Fruit fly (Drosophila melanogaster) whole organism, embryonic: ENCODE data around the gene mthl6.

Experiments used
- Ada2b ChIP-seq: fragments of 200-800 bp; sonication (Bioruptor generic); IDR thresholded peaks from 2 replicates; pipeline ENCODE4 v1.3.6; 2022; ENCODE audit warnings: missing biosample characterization, missing genetic modification characterization
- BEAF-32 ChIP-seq: fragments of 200-800 bp; sonication (Bioruptor generic); optimal IDR thresholded peaks from 3 replicates; lab custom pipeline; 2017; ENCODE audit warnings: missing biosample characterization, missing genetic modification characterization, mild to moderate bottlenecking, moderate library complexity, missing genetic modification reagents
- CG10209 ChIP-seq: fragments of 200-800 bp; sonication (Bioruptor generic); optimal IDR thresholded peaks from 3 replicates; lab custom pipeline; 2017; ENCODE audit warnings: missing biosample characterization, mild to moderate bottlenecking, missing genetic modification characterization, missing genetic modification reagents
- CG11504 ChIP-seq: fragments of 200-800 bp; sonication (Bioruptor generic); optimal IDR thresholded peaks from 3 replicates; lab custom pipeline; 2019; ENCODE audit warnings: missing biosample characterization, mild to moderate bottlenecking, missing genetic modification characterization, moderate library complexity
- CG13424 ChIP-seq: fragments of 200-800 bp; sonication (Bioruptor generic); optimal IDR thresholded peaks from 2 replicates; lab custom pipeline; 2019; ENCODE audit warnings: missing biosample characterization, mild to moderate bottlenecking, missing genetic modification characterization, moderate library complexity
- CG14014 ChIP-seq: fragments of 200-800 bp; sonication (Bioruptor generic); IDR thresholded peaks from 2 replicates; pipeline ENCODE4 v1.3.6; 2022; ENCODE audit warnings: missing biosample characterization, missing genetic modification characterization
- CG1602 ChIP-seq: fragments of 200-800 bp; sonication (Bioruptor generic); optimal IDR thresholded peaks from 3 replicates; lab custom pipeline; 2016; ENCODE audit warnings: missing biosample characterization, missing genetic modification characterization
- CG17385 ChIP-seq: fragments of 200-800 bp; sonication (Bioruptor generic); optimal IDR thresholded peaks from 3 replicates; lab custom pipeline; 2018; ENCODE audit warnings: missing biosample characterization, mild to moderate bottlenecking, missing genetic modification characterization
- CG18262 ChIP-seq: fragments of 200-800 bp; optimal IDR thresholded peaks from 3 replicates; lab custom pipeline; 2019; ENCODE audit warnings: missing biosample characterization, mild to moderate bottlenecking, missing genetic modification characterization, moderate library complexity
- CG2712 ChIP-seq: fragments of 200-800 bp; optimal IDR thresholded peaks from 3 replicates; lab custom pipeline; 2019; ENCODE audit warnings: missing biosample characterization, mild to moderate bottlenecking, missing genetic modification characterization, moderate library complexity
- CG30403 ChIP-seq: fragments of 200-800 bp; sonication (Bioruptor generic); optimal IDR thresholded peaks from 3 replicates; lab custom pipeline; 2016; ENCODE audit warnings: missing biosample characterization, missing genetic modification characterization
- CG30431 ChIP-seq: fragments of 200-800 bp; sonication (Bioruptor generic); optimal IDR thresholded peaks from 2 replicates; lab custom pipeline; 2017; ENCODE audit warnings: missing biosample characterization, missing genetic modification characterization
- CG34422 ChIP-seq: fragments of 200-800 bp; sonication (Bioruptor generic); IDR thresholded peaks from 3 replicates; pipeline ENCODE4 v1.3.6; 2022; ENCODE audit warnings: missing biosample characterization, missing genetic modification characterization
- CG4404 ChIP-seq: fragments of 200-800 bp; sonication (Bioruptor generic); IDR thresholded peaks from 2 replicates; pipeline ENCODE4 v1.3.6; 2022; ENCODE audit warnings: missing biosample characterization, missing genetic modification characterization
- CG4730 ChIP-seq: fragments of 200-800 bp; sonication (Bioruptor generic); IDR thresholded peaks from 2 replicates; pipeline ENCODE4 v1.3.6; 2022; ENCODE audit warnings: missing biosample characterization, missing genetic modification characterization
- CG6689 ChIP-seq: fragments of 200-800 bp; sonication (Bioruptor generic); IDR thresholded peaks from 2 replicates; pipeline ENCODE4 v1.3.6; 2022; ENCODE audit warnings: missing biosample characterization, missing genetic modification characterization
- D ChIP-seq, 2 experiments: fragments of 200-800 bp in 1 of 2; fragments of >200 bp in 1 of 2; sonication (Bioruptor generic) in 1 of 2; optimal IDR thresholded peaks; 2 replicates in 1 of 2; 3 replicates in 1 of 2; lab custom pipeline; 2017; ENCODE audit warnings: mild to moderate bottlenecking in 1 of 2, missing biosample characterization in 1 of 2, missing genetic modification characterization in 1 of 2, missing genetic modification reagents in 1 of 2
- Doc2 ChIP-seq: fragments of 200-800 bp; sonication (Bioruptor generic); IDR thresholded peaks from 2 replicates; pipeline ENCODE4 v1.3.6; 2022; ENCODE audit warnings: missing biosample characterization, missing genetic modification characterization
- Fer1 ChIP-seq: fragments of 200-800 bp; sonication (Bioruptor generic); optimal IDR thresholded peaks from 2 replicates; lab custom pipeline; 2017; ENCODE audit warnings: missing biosample characterization, mild to moderate bottlenecking, missing genetic modification characterization
- Hand ChIP-seq: fragments of 200-800 bp; sonication (Bioruptor generic); optimal IDR thresholded peaks from 2 replicates; lab custom pipeline; 2017; ENCODE audit warnings: mild to moderate bottlenecking, missing biosample characterization, missing genetic modification reagents, missing genetic modification characterization
- Med ChIP-seq: fragments of 200-800 bp; sonication (Bioruptor generic); peaks from one replicate; lab custom pipeline; 2016; ENCODE audit warnings: missing biosample characterization, missing genetic modification characterization, mild to moderate bottlenecking, inconsistent platforms, moderate library complexity
- NK7.1 ChIP-seq: fragments of 200-800 bp; sonication (Bioruptor generic); optimal IDR thresholded peaks from 3 replicates; lab custom pipeline; 2016; ENCODE audit warnings: missing biosample characterization, missing genetic modification characterization
- Nf-YA ChIP-seq: fragments of 200-800 bp; sonication (Bioruptor generic); IDR thresholded peaks from 2 replicates; pipeline ENCODE4 v1.3.6; 2022; ENCODE audit warnings: missing biosample characterization, missing genetic modification characterization
- Oaz ChIP-seq: fragments of 200-800 bp; sonication (Bioruptor generic); IDR thresholded peaks from 2 replicates; pipeline ENCODE4 v1.3.6; 2022; ENCODE audit warnings: missing biosample characterization, missing genetic modification characterization
- Rfx ChIP-seq: fragments of 200-800 bp; sonication (Bioruptor generic); IDR thresholded peaks from 2 replicates; pipeline ENCODE4 v1.3.6; 2022; ENCODE audit warnings: missing biosample characterization, missing genetic modification characterization
- Sox102F ChIP-seq: fragments of 200-800 bp; sonication (Bioruptor generic); optimal IDR thresholded peaks from 2 replicates; lab custom pipeline; 2018; ENCODE audit warnings: missing biosample characterization, mild to moderate bottlenecking, missing genetic modification characterization, moderate library complexity
- Spps ChIP-seq: fragments of 200-800 bp; sonication (Bioruptor generic); optimal IDR thresholded peaks from 2 replicates; lab custom pipeline; 2018; ENCODE audit warnings: missing biosample characterization, mild to moderate bottlenecking, missing genetic modification characterization
- Ssrp ChIP-seq: fragments of 200-800 bp; sonication (Bioruptor generic); optimal IDR thresholded peaks from 2 replicates; lab custom pipeline; 2018; ENCODE audit warnings: missing biosample characterization, mild to moderate bottlenecking, missing genetic modification characterization, moderate library complexity
- Xbp1 ChIP-seq: fragments of 200-800 bp; sonication (Bioruptor generic); optimal IDR thresholded peaks from 3 replicates; lab custom pipeline; 2016; ENCODE audit warnings: missing biosample characterization, mild to moderate bottlenecking, missing genetic modification characterization
- abd-A ChIP-seq: fragments of 200-800 bp; sonication (Bioruptor generic); optimal IDR thresholded peaks from 3 replicates; lab custom pipeline; 2019; ENCODE audit warnings: missing biosample characterization, mild to moderate bottlenecking, missing genetic modification characterization, moderate library complexity
- bsh ChIP-seq, 2 experiments: fragments of 200-800 bp; sonication (Bioruptor generic); optimal IDR thresholded peaks; 2 replicates each; lab custom pipeline; 2017 to 2018; ENCODE audit warnings: mild to moderate bottlenecking in 2 of 2, missing biosample characterization in 2 of 2, missing genetic modification characterization in 2 of 2, moderate library complexity in 1 of 2
- esg ChIP-seq: fragments of 200-800 bp; sonication (Bioruptor generic); conservative IDR thresholded peaks from 2 replicates; pipeline ENCODE4 v1.3.6; 2022; ENCODE audit warnings: missing biosample characterization, missing genetic modification characterization
- ewg ChIP-seq: fragments of 200-800 bp; sonication (Bioruptor generic); optimal IDR thresholded peaks from 3 replicates; lab custom pipeline; 2017; ENCODE audit warnings: mild to moderate bottlenecking, missing biosample characterization, missing genetic modification reagents, missing genetic modification characterization
- fd96Cb ChIP-seq: fragments of 200-800 bp; sonication (Bioruptor generic); optimal IDR thresholded peaks from 2 replicates; lab custom pipeline; 2018; ENCODE audit warnings: missing biosample characterization, mild to moderate bottlenecking, missing genetic modification characterization, moderate library complexity
- gem ChIP-seq: fragments of 200-800 bp; sonication (Bioruptor generic); optimal IDR thresholded peaks from 2 replicates; lab custom pipeline; 2019; ENCODE audit warnings: missing biosample characterization, mild to moderate bottlenecking, missing genetic modification characterization, moderate library complexity
- gro ChIP-seq: fragments of 200-800 bp; sonication (Bioruptor generic); optimal IDR thresholded peaks from 2 replicates; lab custom pipeline; 2016; ENCODE audit warnings: missing biosample characterization, missing genetic modification characterization
- ken ChIP-seq: fragments of 200-800 bp; sonication (Bioruptor generic); IDR thresholded peaks from 3 replicates; pipeline ENCODE4 v1.3.6; 2022; ENCODE audit warnings: missing biosample characterization, missing genetic modification characterization
- lmd ChIP-seq: fragments of 200-800 bp; sonication (Bioruptor generic); IDR thresholded peaks from 2 replicates; pipeline ENCODE4 v1.3.6; 2022; ENCODE audit warnings: missing biosample characterization, missing genetic modification characterization
- lola ChIP-seq, 3 experiments: fragments of >200 bp in 2 of 3; fragments of 200-800 bp in 1 of 3; sonication (Bioruptor generic) in 1 of 3; optimal IDR thresholded peaks; 2 replicates each; lab custom pipeline; 2017 to 2019; ENCODE audit warnings: missing biosample characterization in 3 of 3, missing genetic modification characterization in 3 of 3, mild to moderate bottlenecking in 1 of 3, moderate library complexity in 1 of 3
- nerfin-1 ChIP-seq: fragments of 200-800 bp; sonication (Bioruptor generic); optimal IDR thresholded peaks from 3 replicates; lab custom pipeline; 2019; ENCODE audit warnings: missing biosample characterization, mild to moderate bottlenecking, missing genetic modification characterization, moderate library complexity
- otp ChIP-seq: fragments of 200-800 bp; sonication (Bioruptor generic); IDR thresholded peaks from 3 replicates; pipeline ENCODE4, ENCODE4 v1.3.6; 2022; ENCODE audit warnings: missing biosample characterization, missing genetic modification characterization
- pnt ChIP-seq: fragments of 200-800 bp; sonication (Bioruptor generic); optimal IDR thresholded peaks from 3 replicates; lab custom pipeline; 2016; ENCODE audit warnings: missing biosample characterization, missing genetic modification characterization
- sens ChIP-seq: fragments of 200-800 bp; sonication (Bioruptor generic); peaks from one replicate; lab custom pipeline; 2016; ENCODE audit warnings: missing biosample characterization, missing genetic modification characterization
- slbo ChIP-seq: fragments of 200-800 bp; sonication (Bioruptor generic); IDR thresholded peaks from 2 replicates; pipeline ENCODE4 v1.3.6; 2022; ENCODE audit warnings: missing biosample characterization, missing genetic modification characterization
- so ChIP-seq: fragments of 200-800 bp; sonication (Bioruptor generic); IDR thresholded peaks from 3 replicates; pipeline ENCODE4 v1.3.6; 2022; ENCODE audit warnings: missing biosample characterization, missing genetic modification characterization
- ttk ChIP-seq: fragments of 200-800 bp; sonication (Bioruptor generic); IDR thresholded peaks from 2 replicates; pipeline ENCODE4 v2.1.2; 2022; ENCODE audit warnings: missing biosample characterization, missing genetic modification characterization
- vvl ChIP-seq: fragments of 200-800 bp; sonication (Bioruptor generic); IDR thresholded peaks from 2 replicates; pipeline ENCODE4 v1.3.6; 2022; ENCODE audit warnings: missing biosample characterization, missing genetic modification characterization
- zfh1 ChIP-seq: fragments of 200-800 bp; sonication (Bioruptor generic); IDR thresholded peaks from 3 replicates; pipeline ENCODE4 v1.3.6; 2022; ENCODE audit warnings: missing biosample characterization, missing genetic modification characterization

The mthl6 gene

DNA sequence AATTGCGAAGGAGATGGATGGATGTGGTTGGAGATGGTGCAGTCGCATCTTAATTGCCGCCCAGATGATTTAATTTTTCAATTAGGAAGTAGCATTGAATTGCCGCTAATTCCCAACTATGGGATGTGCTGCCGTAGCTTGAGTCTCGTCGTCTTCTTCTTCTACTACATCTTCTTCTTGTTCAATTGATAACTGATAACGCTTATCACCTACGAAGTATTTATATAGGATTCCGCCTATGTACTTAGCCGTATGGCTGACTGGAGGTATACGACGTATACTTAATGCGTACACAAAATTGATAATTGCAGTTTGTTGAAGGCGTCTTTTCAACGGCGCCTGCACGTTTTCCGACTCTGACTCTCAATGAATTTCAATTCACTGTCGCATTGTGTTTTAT lies 34.9 kb downstream of the mthl6 start:
- no peak for TF ChIP-seq NK7.1
- TF ChIP-seq CG17385 (GFP tag; lab: Kevin White, UChicago): peak; percentile 53

DNA sequence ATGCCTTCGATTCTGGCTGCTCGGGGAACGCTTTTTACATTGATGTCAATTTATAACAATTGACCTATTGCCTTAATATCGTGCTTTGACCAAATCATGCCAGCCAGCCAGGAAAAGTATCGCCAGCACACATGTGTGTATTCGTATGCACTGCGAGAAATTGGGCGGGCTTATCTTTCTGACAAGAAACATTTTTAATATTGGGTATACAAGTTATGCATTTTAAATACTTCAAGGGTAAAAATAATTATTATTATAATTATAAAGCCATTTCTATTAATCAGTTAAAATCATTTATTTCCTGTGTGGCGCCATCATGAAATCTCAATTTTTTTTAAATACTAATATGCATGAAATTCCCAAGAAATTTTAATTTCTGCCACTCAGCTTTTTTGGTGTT lies 36.1 kb downstream of the mthl6 start:
- no peak for TF ChIP-seq D (optimal IDR thresholded peaks at IDR 0.05; lab: Kevin White, UChicago)
- peak; percentile 32 for TF ChIP-seq D (GFP tag; optimal IDR thresholded peaks at IDR 0.05; lab: Kevin White, UChicago)
- TF ChIP-seq Spps (tag; lab: Kevin White, UChicago): peak; percentile 11
- TF ChIP-seq ewg (GFP tag; lab: Kevin White, UChicago): peak; percentile 9
- TF ChIP-seq sens (GFP tag; lab: Kevin White, UChicago): peak; percentile 39
- TF ChIP-seq so (GFP tag; lab: Robert Waterston, UW): no peak
- TF ChIP-seq CG18262 (tag; lab: Kevin White, UChicago): peak; percentile 32
- TF ChIP-seq Sox102F: no peak
- TF ChIP-seq ken (GFP tag; lab: Robert Waterston, UW): no peak
- TF ChIP-seq lmd (GFP tag; lab: Robert Waterston, UW): peak; percentile 37
- no peak for TF ChIP-seq Oaz (GFP tag; lab: Robert Waterston, UW)
- TF ChIP-seq CG13424: peak; percentile 40
- no peak for TF ChIP-seq Hand
- TF ChIP-seq otp (GFP tag; lab: Robert Waterston, UW): 0 out of 3 replicates have a peak, but pooled peaks have one; percentile 20
- 0 out of 2 replicates have a peak, but pooled peaks have one; percentile 15 for TF ChIP-seq ttk (GFP tag; lab: Robert Waterston, UW)
- peak; percentile 31 for TF ChIP-seq CG30431 (GFP tag; lab: Kevin White, UChicago)
- TF ChIP-seq CG1602 (GFP tag; lab: Kevin White, UChicago): peak; percentile 32
- TF ChIP-seq CG4730 (GFP tag; lab: Robert Waterston, UW): 0 out of 2 replicates have a peak, but pooled peaks have one; percentile 17
- peak in 1 of 2 experiments; percentile 69 for TF ChIP-seq bsh (GFP tag; optimal IDR thresholded peaks at IDR 0.05; lab: Kevin White, UChicago)
- TF ChIP-seq CG30403 (GFP tag; lab: Kevin White, UChicago): peak; percentile 22
- no peak for TF ChIP-seq gem (tag; lab: Kevin White, UChicago)
- TF ChIP-seq fd96Cb (tag; lab: Kevin White, UChicago): peak; percentile 63
- 0 out of 2 replicates have a peak, but pooled peaks have one; percentile 10 for TF ChIP-seq Ada2b (GFP tag; lab: Robert Waterston, UW)
- TF ChIP-seq zfh1: peak; percentile 58; the same call in 1 of the 3 replicates
- TF ChIP-seq Fer1: no peak
- TF ChIP-seq Rfx (GFP tag; lab: Robert Waterston, UW): peak; percentile 40; the same call in 1 of the 2 replicates
- no peak for TF ChIP-seq nerfin-1 (tag; lab: Kevin White, UChicago)
- TF ChIP-seq CG10209 (GFP tag; lab: Kevin White, UChicago): peak; percentile 28
- TF ChIP-seq pnt (GFP tag; lab: Kevin White, UChicago): no peak
- TF ChIP-seq Xbp1: peak; percentile 23
- no peak for TF ChIP-seq abd-A
- peak; percentile 39; the same call in 1 of the 2 replicates for TF ChIP-seq vvl
- no peak for TF ChIP-seq BEAF-32 (GFP tag; lab: Kevin White, UChicago)
- peak; percentile 51 for TF ChIP-seq slbo
- TF ChIP-seq CG14014 (GFP tag; lab: Robert Waterston, UW): peak; percentile 46; the same call in 1 of the 2 replicates
- peak; percentile 41 for TF ChIP-seq Ssrp (tag; lab: Kevin White, UChicago)
- peak; percentile 51 for TF ChIP-seq CG6689 (GFP tag; lab: Robert Waterston, UW)
- no peak for TF ChIP-seq gro (GFP tag; lab: Kevin White, UChicago)
- TF ChIP-seq CG34422 (GFP tag; lab: Robert Waterston, UW): 0 out of 3 replicates have a peak, but pooled peaks have one; percentile 35
- TF ChIP-seq CG11504: peak; percentile 57
- TF ChIP-seq Med (GFP tag; lab: Kevin White, UChicago): peak; percentile 36
- TF ChIP-seq lola (GFP tag; optimal IDR thresholded peaks at IDR 0.05; lab: Kevin White, UChicago): peak in 1 of 3 experiments; percentile 26
- TF ChIP-seq Doc2 (GFP tag; lab: Robert Waterston, UW): no peak
- 0 out of 2 replicates have a peak, but pooled peaks have one; percentile 21 for TF ChIP-seq esg (GFP tag; lab: Robert Waterston, UW)
- no peak for TF ChIP-seq Nf-YA (GFP tag; lab: Robert Waterston, UW)
- TF ChIP-seq CG2712 (tag; lab: Kevin White, UChicago): peak; percentile 39
- TF ChIP-seq CG4404 (GFP tag; lab: Robert Waterston, UW): peak; percentile 19; the same call in 1 of the 2 replicates
